Worm (Caenorhabditis elegans) whole organism, L3 larva: ENCODE data around the gene dat-1.

Source experiments
- pha-4 ChIP-seq: fragments of 150-350 bp; optimal IDR thresholded peaks from 2 replicates; lab custom pipeline; 2014; ENCODE audit warnings: missing biosample characterization, missing genetic modification reagents, missing genetic modification characterization
- skn-1 ChIP-seq: fragments of 150-350 bp; optimal IDR thresholded peaks from 2 replicates; lab custom pipeline; 2014; ENCODE audit warnings: missing biosample characterization, missing genetic modification characterization

DNA sequence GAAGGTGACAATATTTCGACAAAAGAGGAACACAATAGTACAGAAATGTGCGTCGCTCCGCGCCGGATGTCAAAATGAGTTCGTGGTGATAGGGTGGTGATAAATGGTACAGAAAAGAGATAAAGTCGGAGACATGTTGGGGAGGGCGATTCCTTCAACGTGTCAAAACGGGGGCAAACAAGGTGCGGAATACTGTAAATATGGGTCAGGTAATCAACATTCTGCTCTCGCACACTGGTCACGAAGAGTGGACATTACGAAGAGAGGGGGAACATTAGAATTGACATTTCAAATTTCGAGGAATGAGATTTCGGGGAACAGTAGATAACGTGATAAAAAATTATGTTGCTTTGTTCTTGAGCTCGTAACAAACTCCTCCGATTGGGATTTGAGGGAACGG lies 43.2 kb upstream of the dat-1 start, which contains the start of gene ZC84.6:
- TF ChIP-seq pha-4 (no peak), skn-1 (tag; lab: Kevin White, UChicago) (no peak)
